Worm (Caenorhabditis elegans): ENCODE measurements around the gene F10E9.10.

DNA sequence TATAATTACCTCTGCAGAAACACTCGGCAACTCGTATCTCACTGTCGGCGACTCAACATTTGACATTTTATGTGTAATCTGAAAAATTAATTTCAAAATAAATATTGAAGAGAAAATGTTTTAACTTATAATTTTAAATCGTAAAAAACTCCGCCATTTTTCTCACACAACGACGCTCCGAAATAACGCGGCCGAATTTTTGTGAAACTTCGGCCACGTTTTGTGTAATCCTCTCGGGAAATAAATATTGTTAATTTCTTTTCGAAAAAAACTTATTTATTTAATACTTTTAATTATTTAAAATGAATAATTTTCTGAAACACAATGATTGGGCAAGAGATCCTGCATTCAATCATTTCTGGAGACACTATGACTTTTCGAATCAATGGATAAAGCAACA, 12.7 kb downstream of the F10E9.10 start, which contains the start of the genes F10E9.7 and F10E9.5:
- TF ChIP-seq ama-1 (optimal IDR thresholded peaks at IDR 0.05) (no peak), pha-4 (tag; optimal IDR thresholded peaks at IDR 0.05) (peak; percentile 96), aly-2 (tag; optimal IDR thresholded peaks at IDR 0.05) (no peak), egl-5 (tag; optimal IDR thresholded peaks at IDR 0.05) (peak; percentile 68), snpc-4 (tag; optimal IDR thresholded peaks at IDR 0.05) (peak; percentile 86), zag-1 (tag; optimal IDR thresholded peaks at IDR 0.05) (no peak), nhr-76 (tag; optimal IDR thresholded peaks at IDR 0.05) (no peak), nhr-11 (tag; optimal IDR thresholded peaks at IDR 0.05) (no peak), skn-1 (tag; optimal IDR thresholded peaks at IDR 0.05) (peak; percentile 58), nhr-77 (tag; optimal IDR thresholded peaks at IDR 0.05) (no peak), egl-27 (tag; optimal IDR thresholded peaks at IDR 0.05) (no peak)
